Fruit fly (Drosophila melanogaster) whole organism, embryonic: ENCODE data around the gene Ubi-p5E.

Source experiments
- ATbp ChIP-seq: fragments of 200-800 bp; sonication (Bioruptor generic); optimal IDR thresholded peaks from 2 replicates; lab custom pipeline; 2017; ENCODE audit warnings: missing biosample characterization, mild to moderate bottlenecking, missing genetic modification characterization, missing genetic modification reagents
- Atf3 ChIP-seq: fragments of 200-800 bp; sonication (Bioruptor generic); optimal IDR thresholded peaks from 3 replicates; lab custom pipeline; 2016; ENCODE audit warnings: missing biosample characterization, missing genetic modification characterization
- Blimp-1 ChIP-seq: fragments of 200-800 bp; sonication (Bioruptor generic); optimal IDR thresholded peaks from 3 replicates; lab custom pipeline; 2018; ENCODE audit warnings: missing biosample characterization, missing genetic modification characterization, mild to moderate bottlenecking, moderate library complexity, missing genetic modification reagents
- CG10366 ChIP-seq: fragments of 200-800 bp; sonication (Bioruptor generic); IDR thresholded peaks from 2 replicates; pipeline ENCODE4 v1.3.6; 2022; ENCODE audit warnings: missing biosample characterization, missing genetic modification characterization
- CG12391 ChIP-seq: fragments of 200-800 bp; sonication (Bioruptor generic); optimal IDR thresholded peaks from 3 replicates; lab custom pipeline; 2018; ENCODE audit warnings: missing biosample characterization, mild to moderate bottlenecking, missing genetic modification characterization, moderate library complexity
- CG13287 ChIP-seq: fragments of 200-800 bp; sonication (Bioruptor generic); IDR thresholded peaks from 2 replicates; pipeline ENCODE4 v1.3.6; 2022; ENCODE audit warnings: missing biosample characterization, missing genetic modification characterization; ENCODE audit not compliant: partially characterized antibody
- CG14441 ChIP-seq: fragments of 200-800 bp; sonication (Bioruptor generic); IDR thresholded peaks from 2 replicates; pipeline ENCODE4 v1.3.6; 2022; ENCODE audit warnings: missing biosample characterization, missing genetic modification characterization
- CG15073 ChIP-seq: fragments of 200-800 bp; sonication (Bioruptor generic); optimal IDR thresholded peaks from 2 replicates; lab custom pipeline; 2016; ENCODE audit warnings: missing biosample characterization, missing genetic modification characterization
- CG15269 ChIP-seq: fragments of 200-800 bp; sonication (Bioruptor generic); optimal IDR thresholded peaks from 2 replicates; lab custom pipeline; 2018; ENCODE audit warnings: missing biosample characterization, mild to moderate bottlenecking, missing genetic modification characterization, moderate library complexity
- CG17359 ChIP-seq: fragments of 200-800 bp; sonication (Bioruptor generic); optimal IDR thresholded peaks from 3 replicates; lab custom pipeline; 2018; ENCODE audit warnings: missing biosample characterization, mild to moderate bottlenecking, missing genetic modification characterization, moderate library complexity
- CG1792 ChIP-seq: fragments of 200-800 bp; sonication (Bioruptor generic); optimal IDR thresholded peaks from 2 replicates; lab custom pipeline; 2016; ENCODE audit warnings: missing biosample characterization, missing genetic modification characterization
- CG18599 ChIP-seq: fragments of 200-800 bp; sonication (Bioruptor generic); optimal IDR thresholded peaks from 3 replicates; lab custom pipeline; 2017; ENCODE audit warnings: missing biosample characterization, missing genetic modification characterization, mild to moderate bottlenecking, moderate library complexity, missing genetic modification reagents
- CG2120 ChIP-seq: fragments of 200-800 bp; sonication (Bioruptor generic); optimal IDR thresholded peaks from 3 replicates; lab custom pipeline; 2016; ENCODE audit warnings: missing biosample characterization, missing genetic modification characterization
- CG30403 ChIP-seq: fragments of 200-800 bp; sonication (Bioruptor generic); optimal IDR thresholded peaks from 3 replicates; lab custom pipeline; 2016; ENCODE audit warnings: missing biosample characterization, missing genetic modification characterization
- CG4360 ChIP-seq: fragments of 200-800 bp; sonication (Bioruptor generic); IDR thresholded peaks from 2 replicates; pipeline ENCODE4 v1.3.6; 2022; ENCODE audit warnings: missing biosample characterization, missing genetic modification characterization
- CG7556 ChIP-seq: fragments of 200-800 bp; sonication (Bioruptor generic); optimal IDR thresholded peaks from 2 replicates; lab custom pipeline; 2017; ENCODE audit warnings: missing biosample characterization, mild to moderate bottlenecking, missing genetic modification characterization
- CG9817 ChIP-seq: fragments of 200-800 bp; sonication (Bioruptor generic); optimal IDR thresholded peaks from 2 replicates; lab custom pipeline; 2018; ENCODE audit warnings: missing biosample characterization, mild to moderate bottlenecking, missing genetic modification characterization, moderate library complexity
- Ets65A ChIP-seq: fragments of 200-800 bp; sonication (Bioruptor generic); peaks from one replicate; lab custom pipeline; 2016; ENCODE audit warnings: missing biosample characterization, missing genetic modification characterization
- Fer1 ChIP-seq: fragments of 200-800 bp; sonication (Bioruptor generic); optimal IDR thresholded peaks from 2 replicates; lab custom pipeline; 2017; ENCODE audit warnings: missing biosample characterization, mild to moderate bottlenecking, missing genetic modification characterization
- Hmr ChIP-seq: fragments of 200-800 bp; sonication (Bioruptor generic); optimal IDR thresholded peaks from 3 replicates; lab custom pipeline; 2017; ENCODE audit warnings: mild to moderate bottlenecking, missing biosample characterization, missing genetic modification reagents, missing genetic modification characterization
- Hr3 ChIP-seq: fragments of 200-800 bp; sonication (Bioruptor generic); optimal IDR thresholded peaks from 3 replicates; lab custom pipeline; 2016; ENCODE audit warnings: missing biosample characterization, missing genetic modification characterization
- Hr51 ChIP-seq, 2 experiments: fragments of 200-800 bp; sonication (Bioruptor generic); optimal IDR thresholded peaks; 2 replicates in 1 of 2; 3 replicates in 1 of 2; lab custom pipeline; 2016 to 2018; ENCODE audit warnings: missing biosample characterization in 2 of 2, missing genetic modification characterization in 2 of 2, mild to moderate bottlenecking in 1 of 2, moderate library complexity in 1 of 2
- Meics ChIP-seq: fragments of 200-800 bp; sonication (Bioruptor generic); optimal IDR thresholded peaks from 2 replicates; lab custom pipeline; 2017; ENCODE audit warnings: missing biosample characterization, mild to moderate bottlenecking, missing genetic modification characterization
- Oli ChIP-seq: fragments of 200-800 bp; sonication (Bioruptor generic); optimal IDR thresholded peaks from 2 replicates; lab custom pipeline; 2018; ENCODE audit warnings: missing biosample characterization, mild to moderate bottlenecking, missing genetic modification characterization, moderate library complexity
- Rfx ChIP-seq: fragments of 200-800 bp; sonication (Bioruptor generic); IDR thresholded peaks from 2 replicates; pipeline ENCODE4 v1.3.6; 2022; ENCODE audit warnings: missing biosample characterization, missing genetic modification characterization
- Sox102F ChIP-seq: fragments of 200-800 bp; sonication (Bioruptor generic); optimal IDR thresholded peaks from 2 replicates; lab custom pipeline; 2018; ENCODE audit warnings: missing biosample characterization, mild to moderate bottlenecking, missing genetic modification characterization, moderate library complexity
- Trl ChIP-seq, 3 experiments: fragments of >200 bp in 2 of 3; fragments of 200-800 bp in 1 of 3; sonication (Bioruptor generic) in 1 of 3; optimal IDR thresholded peaks; 2 replicates in 1 of 3; 3 replicates in 2 of 3; lab custom pipeline; 2016 to 2017; ENCODE audit warnings: missing biosample characterization in 1 of 3, missing genetic modification characterization in 1 of 3
- Xbp1 ChIP-seq: fragments of 200-800 bp; sonication (Bioruptor generic); optimal IDR thresholded peaks from 3 replicates; lab custom pipeline; 2016; ENCODE audit warnings: missing biosample characterization, mild to moderate bottlenecking, missing genetic modification characterization
- Xrp1 ChIP-seq: fragments of 200-800 bp; sonication (Bioruptor generic); IDR thresholded peaks from 2 replicates; pipeline ENCODE4 v1.3.6; 2022; ENCODE audit warnings: missing biosample characterization, missing genetic modification characterization
- az2 ChIP-seq: fragments of 200-800 bp; sonication (Bioruptor generic); optimal IDR thresholded peaks from 3 replicates; lab custom pipeline; 2016; ENCODE audit warnings: missing biosample characterization, missing genetic modification characterization
- bcd ChIP-seq: fragments of 200-800 bp; sonication (Bioruptor generic); optimal IDR thresholded peaks from 2 replicates; lab custom pipeline; 2017; ENCODE audit warnings: missing biosample characterization, mild to moderate bottlenecking, missing genetic modification characterization
- chif ChIP-seq, 2 experiments: fragments of 200-800 bp; sonication (Bioruptor generic); optimal IDR thresholded peaks; 3 replicates each; lab custom pipeline; 2016; ENCODE audit warnings: missing biosample characterization in 2 of 2, missing genetic modification characterization in 2 of 2
- eve ChIP-seq, 2 experiments: fragments of >200 bp; optimal IDR thresholded peaks; 2 replicates each; lab custom pipeline; 2017; ENCODE audit warnings: missing biosample characterization in 2 of 2, missing genetic modification characterization in 2 of 2
- exex ChIP-seq: fragments of 200-800 bp; sonication (Bioruptor generic); optimal IDR thresholded peaks from 4 replicates; lab custom pipeline; 2018; ENCODE audit warnings: missing biosample characterization, mild to moderate bottlenecking, missing genetic modification characterization, moderate library complexity
- grau ChIP-seq: fragments of 200-800 bp; optimal IDR thresholded peaks from 3 replicates; lab custom pipeline; 2019; ENCODE audit warnings: missing biosample characterization, mild to moderate bottlenecking, missing genetic modification characterization, moderate library complexity
- gro ChIP-seq: fragments of 200-800 bp; sonication (Bioruptor generic); optimal IDR thresholded peaks from 2 replicates; lab custom pipeline; 2016; ENCODE audit warnings: missing biosample characterization, missing genetic modification characterization
- ham ChIP-seq: fragments of 200-800 bp; sonication (Bioruptor generic); IDR thresholded peaks from 2 replicates; pipeline ENCODE4 v1.3.6; 2022; ENCODE audit warnings: missing biosample characterization, missing genetic modification characterization
- kah ChIP-seq: fragments of 200-800 bp; sonication (Bioruptor generic); optimal IDR thresholded peaks from 2 replicates; lab custom pipeline; 2018; ENCODE audit warnings: missing biosample characterization, mild to moderate bottlenecking, missing genetic modification characterization
- oc ChIP-seq: fragments of 200-800 bp; sonication (Bioruptor generic); optimal IDR thresholded peaks from 2 replicates; lab custom pipeline; 2018; ENCODE audit warnings: missing biosample characterization, mild to moderate bottlenecking, missing genetic modification characterization, moderate library complexity
- pan ChIP-seq, 4 experiments: fragments of >200 bp in 3 of 4; fragments of 200-800 bp in 1 of 4; sonication (Bioruptor generic) in 1 of 4; optimal IDR thresholded peaks in 3 of 4; IDR thresholded peaks in 1 of 4; 2 replicates each; pipeline versions ENCODE4 v1.3.6 to Lab custom; 2017 to 2022; ENCODE audit warnings: missing biosample characterization in 2 of 4, missing genetic modification characterization in 2 of 4, mixed read lengths in 1 of 4
- phol ChIP-seq: fragments of 200-800 bp; sonication (Bioruptor generic); optimal IDR thresholded peaks from 3 replicates; lab custom pipeline; 2018; ENCODE audit warnings: missing biosample characterization, mild to moderate bottlenecking, missing genetic modification characterization, moderate library complexity
- row ChIP-seq: fragments of 200-800 bp; sonication (Bioruptor generic); IDR thresholded peaks from 3 replicates; pipeline ENCODE4 v1.3.6; 2022; ENCODE audit warnings: missing biosample characterization, missing genetic modification characterization
- shn ChIP-seq: fragments of 200-800 bp; sonication (Bioruptor generic); optimal IDR thresholded peaks from 3 replicates; lab custom pipeline; 2016; ENCODE audit warnings: missing biosample characterization, missing genetic modification characterization
- sima ChIP-seq: fragments of 200-800 bp; sonication (Bioruptor generic); optimal IDR thresholded peaks from 2 replicates; lab custom pipeline; 2016; ENCODE audit warnings: missing biosample characterization, missing genetic modification characterization
- sisA ChIP-seq: fragments of 200-800 bp; sonication (Bioruptor generic); IDR thresholded peaks from 2 replicates; pipeline ENCODE4 v1.3.6; 2022; ENCODE audit warnings: missing biosample characterization, missing genetic modification characterization
- tin ChIP-seq: fragments of 200-800 bp; sonication (Bioruptor generic); optimal IDR thresholded peaks from 3 replicates; lab custom pipeline; 2016; ENCODE audit warnings: missing biosample characterization, missing genetic modification characterization
- tio ChIP-seq: fragments of 200-800 bp; sonication (Bioruptor generic); optimal IDR thresholded peaks from 2 replicates; lab custom pipeline; 2017; ENCODE audit warnings: missing biosample characterization, missing genetic modification characterization, inconsistent platforms
- vvl ChIP-seq: fragments of 200-800 bp; sonication (Bioruptor generic); IDR thresholded peaks from 2 replicates; pipeline ENCODE4 v1.3.6; 2022; ENCODE audit warnings: missing biosample characterization, missing genetic modification characterization
- zfh2 ChIP-seq: fragments of 200-800 bp; sonication (Bioruptor generic); optimal IDR thresholded peaks from 2 replicates; lab custom pipeline; 2016; ENCODE audit warnings: missing biosample characterization, missing genetic modification characterization

Gene Ubi-p5E

dm6 chrX:6310408-6310807, 31.0 kb upstream of the Ubi-p5E start (continued):
- TF ChIP-seq Ets65A (GFP tag; lab: Kevin White, UChicago) = peak; percentile 94
- TF ChIP-seq CG12391 = no peak
- peak in 1 of 2 experiments; percentile 57 for TF ChIP-seq eve (GFP tag; optimal IDR thresholded peaks at IDR 0.05; lab: Kevin White, UChicago)
- TF ChIP-seq Hr51 (GFP tag; optimal IDR thresholded peaks at IDR 0.05; lab: Kevin White, UChicago) = peak in 1 of 2 experiments; percentile 46
- peak; percentile 53 for TF ChIP-seq Sox102F (GFP tag; lab: Kevin White, UChicago)
- peak; percentile 6 for TF ChIP-seq Oli (tag; lab: Kevin White, UChicago)
- TF ChIP-seq Fer1 (GFP tag; lab: Kevin White, UChicago) = peak; percentile 22
- peak; percentile 48 for TF ChIP-seq sisA (GFP tag; lab: Robert Waterston, UW)
- TF ChIP-seq sima (GFP tag; lab: Kevin White, UChicago) = no peak
- TF ChIP-seq CG15269 (tag; lab: Kevin White, UChicago) = peak; percentile 32
- peak; percentile 8 for TF ChIP-seq CG1792 (GFP tag; lab: Kevin White, UChicago)
- TF ChIP-seq CG10366 (GFP tag; lab: Robert Waterston, UW) = no peak
- no peak for TF ChIP-seq Hr3
- TF ChIP-seq pan (optimal IDR thresholded peaks at IDR 0.05; lab: Kevin White, UChicago) = no peak
- TF ChIP-seq pan (GFP tag; optimal IDR thresholded peaks at IDR 0.05 in 1 of 2, IDR thresholded peaks at IDR 0.05 in 1 of 2) = peak in 1 of 2 experiments; percentile 54
- peak; percentile 17 for TF ChIP-seq phol (tag; lab: Kevin White, UChicago)
- TF ChIP-seq az2 (GFP tag; lab: Kevin White, UChicago) = no peak
- TF ChIP-seq shn (GFP tag; lab: Kevin White, UChicago) = no peak
- no peak for TF ChIP-seq zfh2 (GFP tag; lab: Kevin White, UChicago)
- TF ChIP-seq Blimp-1 (GFP tag; lab: Kevin White, UChicago) = peak; percentile 5
- TF ChIP-seq row (GFP tag; lab: Robert Waterston, UW) = peak; percentile 49; the same call in 2 of the 3 replicates
- TF ChIP-seq CG18599 (GFP tag; lab: Kevin White, UChicago) = peak; percentile 49
- TF ChIP-seq Xrp1 (GFP tag; lab: Robert Waterston, UW) = 0 out of 2 replicates have a peak, but pooled peaks have one; percentile 21
- TF ChIP-seq CG2120 (GFP tag; lab: Kevin White, UChicago) = peak; percentile 32
- no peak for TF ChIP-seq CG13287 (GFP tag; lab: Robert Waterston, UW)
- TF ChIP-seq kah (GFP tag; lab: Kevin White, UChicago) = no peak
- peak; percentile 14 for TF ChIP-seq CG30403 (GFP tag; lab: Kevin White, UChicago)
- no peak for TF ChIP-seq vvl (GFP tag; lab: Robert Waterston, UW)
- TF ChIP-seq tio = no peak
- no peak for TF ChIP-seq tin
- TF ChIP-seq CG4360 (GFP tag; lab: Robert Waterston, UW) = no peak
- TF ChIP-seq ATbp (GFP tag; lab: Kevin White, UChicago) = peak; percentile 35
- no peak for TF ChIP-seq CG15073
- TF ChIP-seq Trl (optimal IDR thresholded peaks at IDR 0.05; lab: Kevin White, UChicago) = no peak
- peak; percentile 11 for TF ChIP-seq Trl (GFP tag; optimal IDR thresholded peaks at IDR 0.05; lab: Kevin White, UChicago)
- TF ChIP-seq CG17359 (tag; lab: Kevin White, UChicago) = peak; percentile 42
- peak; percentile 9 for TF ChIP-seq Xbp1 (GFP tag; lab: Kevin White, UChicago)
- no peak for TF ChIP-seq CG9817
- TF ChIP-seq bcd = no peak
- TF ChIP-seq CG14441 (GFP tag; lab: Robert Waterston, UW) = peak; percentile 37; the same call in 1 of the 2 replicates
- TF ChIP-seq ham = no peak
- peak; percentile 19 for TF ChIP-seq Atf3 (GFP tag; lab: Kevin White, UChicago)
- peak; percentile 39 for TF ChIP-seq Hmr (GFP tag; lab: Kevin White, UChicago)
- TF ChIP-seq chif (GFP tag; optimal IDR thresholded peaks at IDR 0.05; lab: Kevin White, UChicago) = no peak
- peak; percentile 13 for TF ChIP-seq CG7556 (GFP tag; lab: Kevin White, UChicago)
- TF ChIP-seq grau (tag; lab: Kevin White, UChicago) = peak; percentile 31
- TF ChIP-seq Meics = peak; percentile 12
- peak; percentile 2 for TF ChIP-seq oc (tag; lab: Kevin White, UChicago)
- TF ChIP-seq gro (GFP tag; lab: Kevin White, UChicago) = no peak
- TF ChIP-seq exex (tag; lab: Kevin White, UChicago) = no peak
- peak; percentile 28; the same call in 1 of the 2 replicates for TF ChIP-seq Rfx (GFP tag; lab: Robert Waterston, UW)
